Fruit fly (Drosophila melanogaster) whole organism, adult: Measurements from ENCODE around the gene Hsp22.

Experiments used
- CG12768 ChIP-seq: fragments of 200-800 bp; sonication (Bioruptor generic); optimal IDR thresholded peaks from 2 replicates; lab custom pipeline; 2017; ENCODE audit warnings: missing biosample characterization, missing genetic modification characterization, mild to moderate bottlenecking, moderate library complexity, missing genetic modification reagents
- CG1620 ChIP-seq: fragments of 200-800 bp; sonication (Bioruptor generic); optimal IDR thresholded peaks from 2 replicates; lab custom pipeline; 2016; ENCODE audit warnings: missing biosample characterization, missing genetic modification characterization
- CG5204 ChIP-seq: fragments of 200-800 bp; sonication (Bioruptor generic); optimal IDR thresholded peaks from 2 replicates; lab custom pipeline; 2016; ENCODE audit warnings: missing biosample characterization, missing genetic modification characterization
- Clk ChIP-seq: fragments of 200-800 bp; sonication (Bioruptor generic); optimal IDR thresholded peaks from 2 replicates; lab custom pipeline; 2017; ENCODE audit warnings: missing biosample characterization, missing genetic modification characterization
- bab1 ChIP-seq: fragments of 200-800 bp; sonication (Bioruptor generic); optimal IDR thresholded peaks from 3 replicates; lab custom pipeline; 2019; ENCODE audit warnings: missing biosample characterization, mild to moderate bottlenecking, missing genetic modification characterization, moderate library complexity
- cnc ChIP-seq, 2 experiments: fragments of >200 bp; optimal IDR thresholded peaks; 2 replicates each; lab custom pipeline; 2017
- pad ChIP-seq: fragments of 200-800 bp; sonication (Bioruptor generic); optimal IDR thresholded peaks from 3 replicates; lab custom pipeline; 2017; ENCODE audit warnings: missing biosample characterization, missing genetic modification characterization, mild to moderate bottlenecking, moderate library complexity, missing genetic modification reagents
- toe ChIP-seq: fragments of 200-800 bp; sonication (Bioruptor generic); optimal IDR thresholded peaks from 2 replicates; lab custom pipeline; 2016; ENCODE audit warnings: missing biosample characterization, missing genetic modification characterization

DNA sequence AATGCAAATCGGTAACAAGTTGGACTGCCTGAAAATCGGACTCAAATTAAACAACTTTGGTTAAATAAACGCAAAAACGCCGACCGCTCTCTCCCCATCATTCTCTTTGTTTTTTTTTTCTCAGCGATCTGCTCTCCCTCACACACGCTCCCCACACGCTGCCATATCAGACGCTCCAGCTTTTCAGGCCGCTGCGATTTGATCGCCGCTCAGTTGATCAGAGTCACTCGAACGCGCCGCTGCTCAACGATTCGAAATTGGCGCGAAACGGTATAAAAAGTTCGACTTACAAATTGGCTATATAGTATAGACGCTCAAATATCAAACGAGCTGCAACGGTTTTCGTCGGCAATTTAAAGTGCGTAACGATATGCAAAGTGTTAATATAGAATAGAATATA is 32.5 kb upstream of the Hsp22 start:
- TF ChIP-seq CG1620 (GFP tag; lab: Kevin White, UChicago): no peak
- TF ChIP-seq CG5204 (GFP tag; lab: Kevin White, UChicago): no peak
- no peak for TF ChIP-seq pad (GFP tag; lab: Kevin White, UChicago)
- TF ChIP-seq cnc (optimal IDR thresholded peaks at IDR 0.05; lab: Kevin White, UChicago): no peak
- TF ChIP-seq toe (GFP tag; lab: Kevin White, UChicago): no peak
- TF ChIP-seq bab1 (GFP tag; lab: Kevin White, UChicago): no peak
- peak; percentile 40 for TF ChIP-seq CG12768 (GFP tag; lab: Kevin White, UChicago)
- TF ChIP-seq Clk (GFP tag; lab: Kevin White, UChicago): no peak
